Fruit fly (Drosophila melanogaster): ENCODE results near the gene CG31808.
A peak's percentile ranks its signal among the peaks of the same experiment; 100 is the strongest.

The CG31808 gene

DNA sequence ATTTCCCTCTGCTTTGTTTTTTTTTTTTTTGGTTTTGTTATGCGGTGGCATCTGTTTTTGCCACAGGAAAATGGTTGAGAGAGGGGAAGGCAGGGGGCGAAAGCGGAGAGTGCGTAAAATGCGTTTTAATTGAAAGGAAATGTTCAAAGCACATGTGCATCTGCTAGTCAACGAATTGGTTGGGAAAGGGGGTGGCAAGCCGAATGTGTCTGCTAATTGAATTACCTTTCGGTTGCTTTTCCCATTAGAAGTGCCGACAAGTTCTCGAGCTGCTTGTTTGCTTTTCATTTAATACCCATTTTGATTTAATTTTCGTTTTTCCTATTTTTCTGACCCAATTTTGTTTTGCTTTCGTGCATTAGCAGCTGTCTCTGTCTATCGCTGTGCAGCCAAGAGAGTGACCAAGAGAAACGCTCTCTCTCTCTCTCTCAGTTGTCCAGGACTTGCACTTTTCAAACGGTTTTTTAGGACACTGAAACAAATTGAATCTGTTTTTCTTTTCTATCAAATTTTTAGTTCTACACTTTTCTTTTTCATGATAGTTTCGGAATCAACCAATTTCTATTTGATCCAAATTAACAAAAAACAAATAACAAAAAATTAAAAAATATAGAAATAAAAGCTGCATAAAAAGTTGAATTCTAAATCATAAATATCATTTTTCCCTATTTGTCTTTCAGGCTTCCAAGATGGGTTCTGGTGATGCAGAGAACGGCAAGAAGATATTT, 2.6 kb upstream of the CG31808 start:
- peak; percentile 23 for TF ChIP-seq CG32006 (GFP tag; optimal IDR thresholded peaks at IDR 0.05)
- TF ChIP-seq Sox14 (GFP tag; optimal IDR thresholded peaks at IDR 0.05) = no peak
- no peak for TF ChIP-seq fkh (GFP tag; optimal IDR thresholded peaks at IDR 0.05)
- TF ChIP-seq Eip78C (GFP tag) = peak; percentile 26
- 0 out of 3 replicates have a peak, but pooled peaks have one; percentile 8 for TF ChIP-seq CG6163 (GFP tag; IDR thresholded peaks at IDR 0.05)
- TF ChIP-seq CG15336 (GFP tag; IDR thresholded peaks at IDR 0.05) = peak; percentile 54; the same call in 1 of the 2 replicates
- no peak for TF ChIP-seq dsx (GFP tag; optimal IDR thresholded peaks at IDR 0.05; ENCODE audit: poor library complexity, severe bottlenecking)
- peak; percentile 43; the same call in 2 of the 3 replicates for TF ChIP-seq CG8119 (GFP tag; IDR thresholded peaks at IDR 0.05)
- TF ChIP-seq eg (GFP tag; IDR thresholded peaks at IDR 0.05) = peak; percentile 45; the same call in 2 of the 3 replicates
- TF ChIP-seq Gug (GFP tag; IDR thresholded peaks at IDR 0.05) = 0 out of 2 replicates have a peak, but pooled peaks have one; percentile 14
- TF ChIP-seq CG6276 (GFP tag; optimal IDR thresholded peaks at IDR 0.05) = peak; percentile 47

DNA sequence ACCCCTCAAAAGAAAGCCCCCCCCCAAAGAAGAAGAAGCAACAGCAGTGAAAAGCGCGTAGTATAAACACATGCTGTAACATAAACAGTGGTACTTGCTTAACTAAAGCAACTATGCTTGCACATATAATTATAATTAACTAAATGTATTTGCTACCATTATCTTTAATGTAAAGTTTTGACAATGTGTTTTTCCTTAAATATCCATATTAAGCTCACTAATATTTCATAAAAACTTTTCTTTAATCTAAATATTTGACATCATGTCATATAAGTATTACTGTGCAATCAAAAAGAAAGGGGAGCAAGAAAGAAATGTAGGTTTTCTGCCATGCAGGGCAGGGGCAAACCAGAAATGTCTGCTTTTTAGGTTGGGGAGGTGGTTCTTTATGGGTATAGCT, 776 bp upstream of the CG31808 start:
- TF ChIP-seq Hr39 (GFP tag; optimal IDR thresholded peaks at IDR 0.05) (no peak), CG11902 (GFP tag; optimal IDR thresholded peaks at IDR 0.05) (no peak), CG6792 (GFP tag; optimal IDR thresholded peaks at IDR 0.05) (no peak), CG3032 (tag; optimal IDR thresholded peaks at IDR 0.05) (no peak), dac (GFP tag; optimal IDR thresholded peaks at IDR 0.05) (no peak), Lpt (GFP tag; optimal IDR thresholded peaks at IDR 0.05) (no peak), CG8632 (GFP tag; optimal IDR thresholded peaks at IDR 0.05) (no peak), eg (GFP tag; IDR thresholded peaks at IDR 0.05) (peak; percentile 67)

DNA sequence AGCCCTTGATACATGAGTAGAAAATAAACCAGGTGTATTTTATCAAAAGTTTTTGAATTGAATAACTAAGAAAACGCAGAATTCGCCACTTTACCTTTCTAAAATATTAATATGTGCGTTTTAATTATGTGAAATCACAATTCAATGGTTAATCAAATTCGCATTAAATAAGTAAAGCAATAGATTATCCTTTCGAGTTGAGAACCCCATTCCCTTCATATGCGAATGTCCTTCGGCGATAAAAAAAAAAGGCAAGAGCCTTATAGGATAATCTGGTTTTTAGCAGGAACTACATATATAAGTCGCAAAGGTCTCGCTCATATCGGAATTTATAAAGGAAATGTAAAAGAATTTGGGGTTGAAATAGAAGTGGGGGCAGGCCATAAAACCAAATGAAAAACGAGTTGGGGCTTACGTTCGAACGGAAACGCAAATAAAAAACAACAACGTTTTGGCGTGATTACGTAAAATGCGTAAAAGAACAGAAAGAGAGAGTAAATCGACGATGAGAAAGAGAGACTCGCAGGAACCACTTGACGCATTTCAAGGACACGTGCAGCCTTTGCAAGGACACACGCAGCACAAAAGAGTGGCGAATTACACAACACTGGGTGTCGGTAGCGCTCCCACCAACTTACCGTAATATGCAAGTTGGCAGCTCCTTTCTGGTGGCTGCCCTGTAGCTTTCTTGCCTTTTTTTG, 712 bp downstream of the CG31808 start:
- TF ChIP-seq Lpt (GFP tag; optimal IDR thresholded peaks at IDR 0.05) (no peak), Hr38 (GFP tag; optimal IDR thresholded peaks at IDR 0.05) (no peak)

DNA sequence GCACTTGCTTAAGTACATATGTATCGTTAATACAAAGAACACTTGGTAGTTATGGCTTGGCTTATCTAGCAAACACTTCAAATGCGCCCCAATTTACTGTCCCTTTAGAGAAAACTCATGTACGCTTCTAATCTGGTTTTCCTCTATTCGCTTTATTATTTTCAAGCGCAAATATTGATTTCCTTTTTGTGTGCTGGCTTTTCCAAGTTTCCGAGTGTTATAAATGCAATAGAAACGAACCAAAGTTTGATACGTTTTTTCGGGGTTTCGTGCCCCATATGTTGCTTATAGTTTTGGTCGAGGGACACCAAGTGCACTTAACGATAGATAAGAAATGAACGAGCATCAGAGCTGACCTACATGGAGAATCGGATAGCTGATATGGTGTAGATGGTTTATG, 2.1 kb downstream of the CG31808 start:
- peak; percentile 51 for TF ChIP-seq fkh (GFP tag; optimal IDR thresholded peaks at IDR 0.05)
- no peak for TF ChIP-seq net (GFP tag; optimal IDR thresholded peaks at IDR 0.05)

DNA sequence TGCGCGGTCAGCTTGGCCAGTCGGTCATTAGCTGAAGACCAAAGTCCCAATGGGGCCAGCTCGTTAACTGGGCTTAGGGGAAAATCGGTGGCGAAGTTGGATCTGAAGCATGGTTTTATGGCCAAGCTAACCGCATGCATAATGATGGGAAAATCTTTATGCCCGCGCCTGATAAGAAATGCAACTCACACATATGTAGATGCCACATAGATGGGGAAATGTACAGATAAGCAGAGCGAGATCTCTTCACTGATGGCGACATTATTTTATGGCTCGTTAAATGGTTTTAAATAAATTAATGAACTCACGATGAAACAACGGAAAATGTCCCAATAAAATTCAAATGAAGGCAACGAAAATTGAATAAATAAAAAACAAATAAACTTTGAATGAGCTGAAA, 4.1 kb downstream of the CG31808 start:
- TF ChIP-seq dsx (GFP tag; optimal IDR thresholded peaks at IDR 0.05; ENCODE audit: poor library complexity, severe bottlenecking) (no peak), CG9139 (GFP tag; optimal IDR thresholded peaks at IDR 0.05) (no peak), fd85E (GFP tag; optimal IDR thresholded peaks at IDR 0.05) (no peak), CG34406 (GFP tag; optimal IDR thresholded peaks at IDR 0.05) (no peak), Sox14 (GFP tag; optimal IDR thresholded peaks at IDR 0.05) (no peak), acj6 (GFP tag; optimal IDR thresholded peaks at IDR 0.05) (no peak), Hr39 (GFP tag; optimal IDR thresholded peaks at IDR 0.05) (no peak), CG6276 (GFP tag; optimal IDR thresholded peaks at IDR 0.05) (no peak), CG4318 (GFP tag; optimal IDR thresholded peaks at IDR 0.05) (no peak), Sox15 (GFP tag; optimal IDR thresholded peaks at IDR 0.05) (no peak), net (GFP tag; optimal IDR thresholded peaks at IDR 0.05) (no peak), topi (GFP tag; optimal IDR thresholded peaks at IDR 0.05) (no peak), Eip75B (GFP tag; optimal IDR thresholded peaks at IDR 0.05) (no peak)

DNA sequence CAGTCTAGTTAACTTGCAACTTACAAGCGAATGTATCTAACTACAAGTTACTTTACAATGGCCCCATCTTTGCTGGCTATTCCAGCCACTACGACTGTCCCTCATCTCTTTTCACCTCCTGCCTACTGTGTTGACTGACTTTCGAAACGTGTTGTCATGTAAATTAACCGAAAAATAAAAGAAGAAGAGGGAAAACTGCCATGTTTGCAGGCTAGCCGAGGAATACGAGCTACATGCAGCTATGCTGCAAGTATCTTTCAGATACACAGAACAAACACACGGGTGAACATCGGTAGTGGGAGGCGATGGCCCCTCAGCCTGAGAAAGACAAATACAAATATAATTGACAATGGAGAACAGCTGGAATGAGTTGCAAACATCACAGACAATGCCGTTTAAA, 5.3 kb downstream of the CG31808 start:
- TF ChIP-seq CG11294 (GFP tag; IDR thresholded peaks at IDR 0.05) (no peak), Eip78C (GFP tag) (peak; percentile 29), fkh (GFP tag; optimal IDR thresholded peaks at IDR 0.05) (peak; percentile 39), CG8119 (GFP tag; IDR thresholded peaks at IDR 0.05) (0 out of 3 replicates have a peak, but pooled peaks have one; percentile 26), Ets21C (GFP tag; optimal IDR thresholded peaks at IDR 0.05) (no peak), fd59A (GFP tag; optimal IDR thresholded peaks at IDR 0.05) (no peak)
